Worm (Caenorhabditis elegans) whole organism, mixed stage, embryonic: ENCODE data around the gene M153.3.

ENCODE experiments used
- bed-3 ChIP-seq: fragments of 200-800 bp; sonication (Bioruptor generic); optimal IDR thresholded peaks from 3 replicates; lab custom pipeline; 2018; ENCODE audit warnings: mild to moderate bottlenecking, missing genetic modification characterization, moderate library complexity, missing compliant biosample characterization
- blmp-1 ChIP-seq: fragments of 150-350 bp; optimal IDR thresholded peaks from 2 replicates; lab custom pipeline; 2014; ENCODE audit warnings: missing biosample characterization, missing genetic modification characterization
- lin-32 ChIP-seq: fragments of 200-800 bp; sonication (Bioruptor generic); optimal IDR thresholded peaks from 2 replicates; lab custom pipeline; 2018; ENCODE audit warnings: mild to moderate bottlenecking, missing genetic modification characterization, missing compliant biosample characterization
- nhr-2 ChIP-seq: fragments of 150-350 bp; optimal IDR thresholded peaks from 2 replicates; lab custom pipeline; 2014; ENCODE audit warnings: missing biosample characterization, missing genetic modification characterization
- nhr-237 ChIP-seq: fragments of 150-350 bp; optimal IDR thresholded peaks from 2 replicates; lab custom pipeline; 2014; ENCODE audit warnings: missing biosample characterization, missing genetic modification characterization
- unc-120 ChIP-seq: sonication (generic microtip); optimal IDR thresholded peaks from 2 replicates; lab custom pipeline; 2017; ENCODE audit warnings: missing genetic modification characterization, missing compliant biosample characterization; ENCODE audit not compliant: poor library complexity, severe bottlenecking
- unc-62 ChIP-seq: fragments of 150-350 bp; optimal IDR thresholded peaks from 2 replicates; lab custom pipeline; 2014; ENCODE audit warnings: missing biosample characterization, missing genetic modification reagents, missing genetic modification characterization

Gene M153.3

DNA sequence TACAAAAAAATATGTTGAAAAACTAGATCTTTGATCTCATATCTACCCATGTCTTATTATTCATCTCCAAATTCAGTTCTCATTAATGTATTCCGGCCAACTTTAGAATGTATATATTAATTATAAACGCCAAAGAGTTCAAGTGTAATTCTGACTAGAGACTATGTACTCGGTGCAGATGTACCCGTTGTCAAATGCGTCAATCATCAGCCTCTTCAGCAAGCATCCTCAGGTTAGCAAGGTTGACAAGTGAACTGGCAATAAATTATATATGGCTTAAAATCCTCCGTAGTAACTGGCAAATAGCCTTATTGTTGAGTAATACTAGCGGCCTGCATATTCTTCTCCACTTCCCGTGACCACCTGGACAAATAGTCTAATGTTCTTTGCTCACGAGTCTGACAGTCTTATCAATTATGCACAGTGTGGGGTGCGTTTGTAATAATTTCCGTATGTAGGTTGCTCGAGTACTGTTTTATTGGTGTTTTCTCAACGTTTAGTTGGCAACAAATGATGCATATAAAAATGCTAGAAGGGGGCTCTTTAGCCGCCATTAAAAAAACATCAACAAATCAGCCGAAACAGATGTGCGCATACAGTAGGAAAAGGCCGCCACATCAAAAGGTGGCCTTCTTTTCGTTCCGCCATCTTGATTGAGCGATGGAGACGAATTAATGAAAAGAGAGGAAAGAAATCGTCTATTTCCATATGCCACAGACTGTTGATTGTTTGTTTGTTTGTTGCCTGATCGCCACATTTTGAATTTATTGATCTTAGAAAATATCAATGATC is 45.8 kb downstream of the M153.3 start:
- TF ChIP-seq nhr-237 (no peak), unc-120 (tag; lab: Kevin White, UChicago) (no peak), blmp-1 (tag; lab: Kevin White, UChicago) (no peak), lin-32 (peak; percentile 60), unc-62 (GFP tag; lab: Kevin White, UChicago) (peak; percentile 21), nhr-2 (tag; lab: Kevin White, UChicago) (peak; percentile 46), bed-3 (GFP tag; lab: Kevin White, UChicago) (no peak)
